Fruit fly (Drosophila melanogaster): ENCODE measurements around the gene MtnD.

The MtnD gene

dm6 chr3R:20574535-20574980 lies 39.8 kb downstream of the MtnD start:
- TF ChIP-seq pan (optimal IDR thresholded peaks at IDR 0.05) (no peak), EcR (GFP tag; optimal IDR thresholded peaks at IDR 0.05) (no peak), CG8478 (optimal IDR thresholded peaks at IDR 0.05) (no peak), usp (GFP tag; optimal IDR thresholded peaks at IDR 0.05) (no peak), psq (optimal IDR thresholded peaks at IDR 0.05) (no peak), Dll (optimal IDR thresholded peaks at IDR 0.05) (no peak)

- TF ChIP-seq usp (GFP tag; optimal IDR thresholded peaks at IDR 0.05) (no peak), CG8478 (optimal IDR thresholded peaks at IDR 0.05) (no peak), EcR (GFP tag; optimal IDR thresholded peaks at IDR 0.05) (no peak), Dll (optimal IDR thresholded peaks at IDR 0.05) (no peak), pan (optimal IDR thresholded peaks at IDR 0.05) (no peak), psq (optimal IDR thresholded peaks at IDR 0.05) (no peak)
These were observed 42.0 kb downstream of the MtnD start, which contains the start of the genes TFAM and CG5412 for dm6 chr3R:20576789-20577188. Gene TFAM (minus strand): TSS chr3R:20577010. Gene CG5412 (plus strand): TSS chr3R:20577053.

dm6 chr3R:20579816-20580215 lies 45.1 kb downstream of the MtnD start, which contains the start of the genes EloB and Srp14:
Gene EloB (minus strand): TSS chr3R:20579850.
Gene Srp14 (plus strand): TSS chr3R:20580115.
- TF ChIP-seq EcR (GFP tag; optimal IDR thresholded peaks at IDR 0.05) = no peak
- TF ChIP-seq psq (optimal IDR thresholded peaks at IDR 0.05) = no peak
- no peak for TF ChIP-seq pan (optimal IDR thresholded peaks at IDR 0.05)

dm6 chr3R:20581376-20581775 lies 46.6 kb downstream of the MtnD start, which contains the start of gene CG34008:
Gene CG34008 (minus strand): TSS chr3R:20581522.
- TF ChIP-seq usp (GFP tag; optimal IDR thresholded peaks at IDR 0.05) (no peak), CG8478 (optimal IDR thresholded peaks at IDR 0.05) (no peak), pan (optimal IDR thresholded peaks at IDR 0.05) (no peak), EcR (GFP tag; optimal IDR thresholded peaks at IDR 0.05) (no peak), psq (optimal IDR thresholded peaks at IDR 0.05) (no peak), Dll (optimal IDR thresholded peaks at IDR 0.05) (no peak)

Data from whole organism.